Fruit fly (Drosophila melanogaster) whole organism, prepupa: ENCODE measurements around the gene eIF2gamma.

ENCODE experiments used
- CG34406 ChIP-seq: fragments of 200-800 bp; sonication (Bioruptor generic); optimal IDR thresholded peaks from 3 replicates; lab custom pipeline; 2016; ENCODE audit warnings: missing biosample characterization, missing genetic modification characterization
- esn ChIP-seq: fragments of 200-800 bp; sonication (Bioruptor generic); optimal IDR thresholded peaks from 2 replicates; lab custom pipeline; 2016; ENCODE audit warnings: missing biosample characterization, mild to moderate bottlenecking, missing genetic modification characterization, moderate library complexity

DNA sequence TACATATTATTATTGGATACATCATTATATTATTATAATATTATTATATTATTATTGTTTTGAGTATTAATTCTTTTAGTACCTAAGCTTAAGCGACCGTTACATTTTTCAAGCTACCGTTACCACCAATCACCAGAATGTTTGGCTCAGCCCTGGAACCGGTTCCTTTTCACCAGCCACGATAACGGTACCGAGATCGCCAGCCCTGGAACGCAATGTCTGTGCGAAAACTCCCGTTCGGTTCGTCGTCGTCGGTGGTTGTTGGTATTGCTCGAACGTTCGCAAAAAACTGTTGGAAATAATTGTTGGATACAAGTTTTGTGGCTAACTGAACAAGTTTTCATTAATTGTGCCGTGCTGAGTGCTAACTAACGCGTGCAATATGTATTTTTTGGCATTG, 13.5 kb downstream of the eIF2gamma start, which contains the start of gene CG42404:
- no peak for TF ChIP-seq CG34406 (GFP tag; lab: Kevin White, UChicago)
- no peak for TF ChIP-seq esn
